Fruit fly (Drosophila melanogaster) whole organism, embryonic: ENCODE results near the gene Cenp-C.

Experiments used
- Atf6 ChIP-seq: fragments of 200-800 bp; sonication (Bioruptor generic); IDR thresholded peaks from 2 replicates; pipeline ENCODE4 v1.3.6; 2022; ENCODE audit warnings: missing biosample characterization, missing genetic modification characterization
- CG10366 ChIP-seq: fragments of 200-800 bp; sonication (Bioruptor generic); IDR thresholded peaks from 2 replicates; pipeline ENCODE4 v1.3.6; 2022; ENCODE audit warnings: missing biosample characterization, missing genetic modification characterization
- CG11504 ChIP-seq: fragments of 200-800 bp; sonication (Bioruptor generic); optimal IDR thresholded peaks from 3 replicates; lab custom pipeline; 2019; ENCODE audit warnings: missing biosample characterization, mild to moderate bottlenecking, missing genetic modification characterization, moderate library complexity
- CG12299 ChIP-seq: fragments of 200-800 bp; sonication (Bioruptor generic); optimal IDR thresholded peaks from 2 replicates; lab custom pipeline; 2018; ENCODE audit warnings: missing biosample characterization, mild to moderate bottlenecking, missing genetic modification characterization
- CG12744 ChIP-seq: fragments of 200-800 bp; sonication (Bioruptor generic); optimal IDR thresholded peaks from 2 replicates; lab custom pipeline; 2016; ENCODE audit warnings: missing biosample characterization, missing genetic modification characterization
- CG14710 ChIP-seq: fragments of 200-800 bp; sonication (Bioruptor generic); optimal IDR thresholded peaks from 3 replicates; lab custom pipeline; 2019; ENCODE audit warnings: missing biosample characterization, mild to moderate bottlenecking, missing genetic modification characterization, moderate library complexity
- CG16779 ChIP-seq: fragments of 200-800 bp; sonication (Bioruptor generic); IDR thresholded peaks from 2 replicates; pipeline ENCODE4 v1.3.6; 2022; ENCODE audit warnings: missing biosample characterization, missing genetic modification characterization
- CG18599 ChIP-seq: fragments of 200-800 bp; sonication (Bioruptor generic); optimal IDR thresholded peaks from 3 replicates; lab custom pipeline; 2017; ENCODE audit warnings: missing biosample characterization, missing genetic modification characterization, mild to moderate bottlenecking, moderate library complexity, missing genetic modification reagents
- CG2120 ChIP-seq: fragments of 200-800 bp; sonication (Bioruptor generic); optimal IDR thresholded peaks from 3 replicates; lab custom pipeline; 2016; ENCODE audit warnings: missing biosample characterization, missing genetic modification characterization
- CG2129 ChIP-seq: fragments of 200-800 bp; sonication (Bioruptor generic); IDR thresholded peaks from 2 replicates; pipeline ENCODE4 v1.3.6; 2022; ENCODE audit warnings: missing biosample characterization, missing genetic modification characterization; ENCODE audit not compliant: partially characterized antibody
- CG2199 ChIP-seq: fragments of 200-800 bp; sonication (Bioruptor generic); IDR thresholded peaks from 3 replicates; pipeline ENCODE4 v1.3.6; 2022; ENCODE audit warnings: missing biosample characterization, missing genetic modification characterization
- CG2678 ChIP-seq: fragments of 200-800 bp; sonication (Bioruptor generic); optimal IDR thresholded peaks from 3 replicates; lab custom pipeline; 2019; ENCODE audit warnings: missing biosample characterization, mild to moderate bottlenecking, missing genetic modification characterization, moderate library complexity
- CG2889 ChIP-seq: fragments of 200-800 bp; sonication (Bioruptor generic); IDR thresholded peaks from 3 replicates; pipeline ENCODE4 v1.3.6; 2022; ENCODE audit warnings: missing biosample characterization, missing genetic modification characterization
- CG30020 ChIP-seq: fragments of 200-800 bp; optimal IDR thresholded peaks from 2 replicates; lab custom pipeline; 2019; ENCODE audit warnings: missing biosample characterization, mild to moderate bottlenecking, missing genetic modification characterization, moderate library complexity
- CG31224 ChIP-seq: fragments of 200-800 bp; sonication (Bioruptor generic); IDR thresholded peaks from 2 replicates; pipeline ENCODE4 v1.3.6; 2022; ENCODE audit warnings: missing biosample characterization, missing genetic modification characterization
- CG3163 ChIP-seq: fragments of 200-800 bp; sonication (Bioruptor generic); optimal IDR thresholded peaks from 3 replicates; lab custom pipeline; 2016; ENCODE audit warnings: missing biosample characterization, missing genetic modification characterization
- CG32767 ChIP-seq: fragments of 200-800 bp; sonication (Bioruptor generic); IDR thresholded peaks from 2 replicates; pipeline ENCODE4 v1.3.6; 2022; ENCODE audit warnings: missing biosample characterization, missing genetic modification characterization
- CG3726 ChIP-seq: fragments of 200-800 bp; sonication (Bioruptor generic); IDR thresholded peaks from 3 replicates; pipeline ENCODE4, ENCODE4 v1.3.6; 2022; ENCODE audit warnings: missing biosample characterization, missing genetic modification characterization
- CG3995 ChIP-seq: fragments of 200-800 bp; sonication (Bioruptor generic); optimal IDR thresholded peaks from 3 replicates; lab custom pipeline; 2016; ENCODE audit warnings: missing biosample characterization, missing genetic modification characterization
- CG7556 ChIP-seq: fragments of 200-800 bp; sonication (Bioruptor generic); optimal IDR thresholded peaks from 2 replicates; lab custom pipeline; 2017; ENCODE audit warnings: missing biosample characterization, mild to moderate bottlenecking, missing genetic modification characterization
- CG7745 ChIP-seq: fragments of 200-800 bp; sonication (Bioruptor generic); optimal IDR thresholded peaks from 2 replicates; lab custom pipeline; 2018; ENCODE audit warnings: missing biosample characterization, mild to moderate bottlenecking, missing genetic modification characterization, moderate library complexity
- CG7839 ChIP-seq: fragments of 200-800 bp; sonication (Bioruptor generic); optimal IDR thresholded peaks from 3 replicates; lab custom pipeline; 2018; ENCODE audit warnings: missing biosample characterization, mild to moderate bottlenecking, missing genetic modification characterization, moderate library complexity
- CG8944 ChIP-seq: fragments of 200-800 bp; sonication (Bioruptor generic); optimal IDR thresholded peaks from 3 replicates; lab custom pipeline; 2016; ENCODE audit warnings: missing biosample characterization, missing genetic modification characterization
- CG9215 ChIP-seq: fragments of 200-800 bp; sonication (Bioruptor generic); IDR thresholded peaks from 2 replicates; pipeline ENCODE4 v1.3.6; 2022; ENCODE audit warnings: missing biosample characterization, missing genetic modification characterization
- CG9817 ChIP-seq: fragments of 200-800 bp; sonication (Bioruptor generic); optimal IDR thresholded peaks from 2 replicates; lab custom pipeline; 2018; ENCODE audit warnings: missing biosample characterization, mild to moderate bottlenecking, missing genetic modification characterization, moderate library complexity
- Dad ChIP-seq: fragments of 200-800 bp; sonication (Bioruptor generic); optimal IDR thresholded peaks from 3 replicates; lab custom pipeline; 2016; ENCODE audit warnings: missing biosample characterization, missing genetic modification characterization
- Dip2 ChIP-seq: fragments of 200-800 bp; sonication (Bioruptor generic); IDR thresholded peaks from 2 replicates; pipeline ENCODE4 v1.3.6; 2022; ENCODE audit warnings: missing biosample characterization, missing genetic modification characterization
- Fer3 ChIP-seq: fragments of 200-800 bp; sonication (Bioruptor generic); optimal IDR thresholded peaks from 2 replicates; lab custom pipeline; 2018; ENCODE audit warnings: missing biosample characterization, mild to moderate bottlenecking, missing genetic modification characterization, moderate library complexity
- HLH3B ChIP-seq: fragments of 200-800 bp; sonication (Bioruptor generic); IDR thresholded peaks from 2 replicates; pipeline ENCODE4 v1.3.6; 2022; ENCODE audit warnings: missing biosample characterization, missing genetic modification characterization
- Hmr ChIP-seq: fragments of 200-800 bp; sonication (Bioruptor generic); optimal IDR thresholded peaks from 3 replicates; lab custom pipeline; 2017; ENCODE audit warnings: mild to moderate bottlenecking, missing biosample characterization, missing genetic modification reagents, missing genetic modification characterization
- Mes4 ChIP-seq: fragments of 200-800 bp; sonication (Bioruptor generic); optimal IDR thresholded peaks from 2 replicates; lab custom pipeline; 2016; ENCODE audit warnings: missing biosample characterization, missing genetic modification characterization
- Neu2 ChIP-seq: fragments of 200-800 bp; sonication (Bioruptor generic); optimal IDR thresholded peaks from 3 replicates; lab custom pipeline; 2016; ENCODE audit warnings: missing biosample characterization, missing genetic modification characterization, borderline replicate concordance
- NfI ChIP-seq: fragments of 200-800 bp; sonication (Bioruptor generic); optimal IDR thresholded peaks from 3 replicates; lab custom pipeline; 2018; ENCODE audit warnings: missing biosample characterization, mild to moderate bottlenecking, missing genetic modification characterization, moderate library complexity
- Poxn ChIP-seq: fragments of 200-800 bp; sonication (Bioruptor generic); IDR thresholded peaks from 2 replicates; pipeline ENCODE4 v1.3.6; 2022; ENCODE audit warnings: missing biosample characterization, missing genetic modification characterization
- Spps ChIP-seq: fragments of 200-800 bp; sonication (Bioruptor generic); optimal IDR thresholded peaks from 2 replicates; lab custom pipeline; 2018; ENCODE audit warnings: missing biosample characterization, mild to moderate bottlenecking, missing genetic modification characterization
- YL-1 ChIP-seq: fragments of 200-800 bp; sonication (Bioruptor generic); optimal IDR thresholded peaks from 3 replicates; lab custom pipeline; 2017; ENCODE audit warnings: missing biosample characterization, mild to moderate bottlenecking, missing genetic modification characterization
- bab2 ChIP-seq: fragments of 200-800 bp; sonication (Bioruptor generic); optimal IDR thresholded peaks from 2 replicates; lab custom pipeline; 2016; ENCODE audit warnings: missing biosample characterization, missing genetic modification characterization
- dysf ChIP-seq: fragments of 200-800 bp; sonication (Bioruptor generic); IDR thresholded peaks from 3 replicates; pipeline ENCODE4 v1.3.6; 2022; ENCODE audit warnings: missing biosample characterization, missing genetic modification characterization
- ewg ChIP-seq: fragments of 200-800 bp; sonication (Bioruptor generic); optimal IDR thresholded peaks from 3 replicates; lab custom pipeline; 2017; ENCODE audit warnings: mild to moderate bottlenecking, missing biosample characterization, missing genetic modification reagents, missing genetic modification characterization
- gcm ChIP-seq: fragments of 200-800 bp; sonication (Bioruptor generic); optimal IDR thresholded peaks from 2 replicates; lab custom pipeline; 2019; ENCODE audit warnings: missing biosample characterization, mild to moderate bottlenecking, missing genetic modification characterization, moderate library complexity
- gcm2 ChIP-seq: fragments of 200-800 bp; sonication (Bioruptor generic); optimal IDR thresholded peaks from 2 replicates; lab custom pipeline; 2016; ENCODE audit warnings: missing biosample characterization, missing genetic modification characterization
- gem ChIP-seq: fragments of 200-800 bp; sonication (Bioruptor generic); optimal IDR thresholded peaks from 2 replicates; lab custom pipeline; 2019; ENCODE audit warnings: missing biosample characterization, mild to moderate bottlenecking, missing genetic modification characterization, moderate library complexity
- hb ChIP-seq: fragments of 200-800 bp; sonication (Bioruptor generic); IDR thresholded peaks from 3 replicates; pipeline ENCODE4 v1.3.6; 2022; ENCODE audit warnings: missing biosample characterization, missing genetic modification characterization; ENCODE audit not compliant: partially characterized antibody
- inv ChIP-seq: fragments of 200-800 bp; sonication (Bioruptor generic); IDR thresholded peaks from 2 replicates; pipeline ENCODE4 v1.3.6; 2022; ENCODE audit warnings: missing biosample characterization, missing genetic modification characterization; ENCODE audit not compliant: partially characterized antibody
- org-1 ChIP-seq: fragments of 200-800 bp; sonication (Bioruptor generic); optimal IDR thresholded peaks from 2 replicates; lab custom pipeline; 2017; ENCODE audit warnings: missing biosample characterization, missing genetic modification characterization
- pfk ChIP-seq: fragments of 200-800 bp; sonication (Bioruptor generic); optimal IDR thresholded peaks from 2 replicates; lab custom pipeline; 2018; ENCODE audit warnings: missing biosample characterization, mild to moderate bottlenecking, missing genetic modification characterization, moderate library complexity
- repo ChIP-seq: fragments of 200-800 bp; sonication (Bioruptor generic); optimal IDR thresholded peaks from 2 replicates; lab custom pipeline; 2016; ENCODE audit warnings: missing biosample characterization, missing genetic modification characterization
- sens-2 ChIP-seq: fragments of 200-800 bp; sonication (Bioruptor generic); IDR thresholded peaks from 2 replicates; pipeline ENCODE4 v1.3.6; 2022; ENCODE audit warnings: missing biosample characterization, missing genetic modification characterization
- seq ChIP-seq: fragments of 200-800 bp; sonication (Bioruptor generic); IDR thresholded peaks from 2 replicates; pipeline ENCODE4 v1.3.6; 2022; ENCODE audit warnings: missing biosample characterization, missing genetic modification characterization
- tup ChIP-seq: fragments of 200-800 bp; sonication (Bioruptor generic); optimal IDR thresholded peaks from 2 replicates; lab custom pipeline; 2016; ENCODE audit warnings: missing biosample characterization, mild to moderate bottlenecking, missing genetic modification characterization, moderate library complexity

Cenp-C gene

DNA sequence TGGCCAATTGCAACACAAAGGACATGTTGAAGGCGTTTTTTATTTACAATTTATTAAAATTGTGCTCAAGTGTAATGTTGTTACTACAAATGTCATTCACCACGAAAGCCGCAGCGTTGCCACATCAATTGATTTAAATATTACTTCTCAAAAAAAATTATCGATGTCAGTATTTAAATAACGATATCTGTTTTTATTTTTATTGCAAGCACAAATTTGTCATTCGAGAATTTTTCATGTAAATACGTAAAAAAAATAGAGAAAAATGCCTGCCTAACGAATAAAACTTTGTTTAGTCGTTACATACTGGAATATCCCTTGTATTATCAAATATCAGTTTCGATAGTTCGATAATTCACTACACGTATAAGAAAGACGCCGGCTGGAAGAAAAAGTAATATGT, 1.4 kb upstream of the Cenp-C start, which contains the start of the genes mRpS18A and CG31460 (continued):
- TF ChIP-seq CG11504 (peak; percentile 7), Neu2 (no peak), org-1 (no peak), CG12744 (no peak), pfk (no peak), HLH3B (peak; percentile 15; the same call in 1 of the 2 replicates), CG3995 (GFP tag; lab: Kevin White, UChicago) (peak; percentile 81), CG3163 (no peak), CG14710 (tag; lab: Kevin White, UChicago) (peak; percentile 59), repo (GFP tag; lab: Kevin White, UChicago) (no peak), CG8944 (GFP tag; lab: Kevin White, UChicago) (no peak), CG18599 (GFP tag; lab: Kevin White, UChicago) (no peak), CG2120 (GFP tag; lab: Kevin White, UChicago) (peak; percentile 38), Poxn (GFP tag; lab: Robert Waterston, UW) (no peak), bab2 (GFP tag; lab: Kevin White, UChicago) (peak; percentile 7), sens-2 (GFP tag; lab: Robert Waterston, UW) (no peak), Spps (no peak), seq (no peak), CG31224 (GFP tag; lab: Robert Waterston, UW) (no peak)

DNA sequence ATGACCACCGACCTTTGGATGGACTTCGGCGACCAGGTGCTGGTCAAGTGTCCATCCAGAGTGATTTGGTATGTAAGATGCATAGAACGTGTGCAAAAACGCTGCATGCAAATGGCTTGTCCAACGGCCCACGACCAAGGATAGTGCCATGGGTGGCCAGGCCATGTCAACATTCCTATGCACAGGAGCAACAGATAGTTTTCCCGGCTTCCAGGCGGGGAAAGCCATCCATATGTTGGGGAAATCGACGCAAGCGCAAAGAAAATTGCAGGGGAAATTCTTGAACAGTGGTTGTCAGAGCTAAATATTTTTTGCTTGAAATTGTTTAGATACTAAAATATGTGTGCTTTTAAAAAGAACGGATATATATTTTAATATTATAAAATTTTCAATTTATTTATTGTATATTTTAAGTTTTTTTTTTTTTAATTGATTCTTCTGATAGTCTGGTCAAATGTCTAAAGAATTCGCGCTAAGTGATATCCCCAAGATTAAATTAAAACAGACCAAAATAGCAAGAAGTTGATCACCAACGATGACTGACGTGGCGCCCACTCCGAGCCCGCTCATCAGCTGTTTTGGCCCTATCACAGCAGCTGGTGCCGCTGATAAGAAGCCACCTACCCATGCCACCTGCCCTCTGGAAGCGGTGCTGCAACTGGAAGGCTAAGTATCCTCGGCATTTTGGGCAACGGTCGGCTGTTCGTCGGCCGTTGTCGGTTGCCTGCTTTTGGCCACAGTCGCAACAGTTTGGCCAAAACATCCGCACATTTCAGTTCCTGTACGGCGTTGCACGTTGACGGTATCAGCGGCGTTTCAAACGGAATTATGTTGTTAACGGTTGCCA, 13.7 kb downstream of the Cenp-C start, which contains the start of gene 5-HT2B:
5-HT2B (plus strand) TSS at position 797 of the 847 bp plus-strand sequence.
- peak; percentile 61 for TF ChIP-seq CG7839 (tag; lab: Kevin White, UChicago)
- no peak for TF ChIP-seq Dip2 (GFP tag; lab: Robert Waterston, UW)
- peak; percentile 27; the same call in 1 of the 3 replicates for TF ChIP-seq dysf (GFP tag; lab: Robert Waterston, UW)
- TF ChIP-seq CG2199 (GFP tag; lab: Robert Waterston, UW) = no peak
- peak; percentile 27 for TF ChIP-seq CG9817
- 0 out of 2 replicates have a peak, but pooled peaks have one; percentile 31 for TF ChIP-seq CG32767
- TF ChIP-seq gcm2 (GFP tag; lab: Kevin White, UChicago) = no peak
- TF ChIP-seq CG16779 = no peak
- no peak for TF ChIP-seq hb (GFP tag; lab: Robert Waterston, UW)
- TF ChIP-seq CG30020 (tag; lab: Kevin White, UChicago) = no peak
- no peak for TF ChIP-seq YL-1
- TF ChIP-seq CG10366 (GFP tag; lab: Robert Waterston, UW) = 0 out of 2 replicates have a peak, but pooled peaks have one; percentile 20
- no peak for TF ChIP-seq Mes4
- no peak for TF ChIP-seq CG2129
- peak; percentile 40 for TF ChIP-seq CG9215 (GFP tag; lab: Robert Waterston, UW)
- peak; percentile 34 for TF ChIP-seq Fer3 (tag; lab: Kevin White, UChicago)
- TF ChIP-seq gcm (GFP tag; lab: Kevin White, UChicago) = no peak
- TF ChIP-seq ewg (GFP tag; lab: Kevin White, UChicago) = peak; percentile 72
- no peak for TF ChIP-seq Atf6 (GFP tag; lab: Robert Waterston, UW)
- no peak for TF ChIP-seq CG2889 (GFP tag; lab: Robert Waterston, UW)
- no peak for TF ChIP-seq Dad (GFP tag; lab: Kevin White, UChicago)
- TF ChIP-seq CG7745 = no peak
- peak; percentile 73 for TF ChIP-seq CG7556
- TF ChIP-seq Hmr (GFP tag; lab: Kevin White, UChicago) = peak; percentile 71
- TF ChIP-seq CG2678 (tag; lab: Kevin White, UChicago) = peak; percentile 65
- peak; percentile 56 for TF ChIP-seq gem (tag; lab: Kevin White, UChicago)
- no peak for TF ChIP-seq inv
- TF ChIP-seq CG12299 (tag; lab: Kevin White, UChicago) = no peak
- TF ChIP-seq tup (GFP tag; lab: Kevin White, UChicago) = no peak
- peak; percentile 34 for TF ChIP-seq NfI (GFP tag; lab: Kevin White, UChicago)
- TF ChIP-seq CG3726 (GFP tag; lab: Robert Waterston, UW) = no peak
